Worm (Caenorhabditis elegans): ENCODE measurements around the gene cnc-9.

DNA sequence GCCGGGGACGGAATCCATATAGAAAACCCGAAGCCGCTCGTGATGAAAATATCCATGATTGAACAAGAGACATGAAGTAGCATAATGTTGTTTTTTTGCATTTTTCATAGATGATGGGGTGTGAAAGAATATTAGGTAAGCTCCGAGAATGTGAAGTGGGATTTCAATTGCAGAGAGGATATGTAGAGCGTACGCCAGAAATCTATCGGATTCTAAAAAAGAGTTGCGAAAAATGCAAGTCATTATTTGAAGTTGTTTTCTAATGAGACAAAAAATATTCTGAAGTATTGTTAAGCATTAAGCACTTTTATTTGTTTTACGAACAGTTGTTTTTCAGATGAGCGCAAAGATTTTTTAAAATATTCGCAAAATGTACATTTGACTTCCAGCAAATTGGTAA, 24.3 kb upstream of the cnc-9 start, which contains the start of gene F18E3.10:
- no peak for TF ChIP-seq snpc-4 (tag; optimal IDR thresholded peaks at IDR 0.05)
- no peak for TF ChIP-seq nhr-11 (tag; optimal IDR thresholded peaks at IDR 0.05)
- no peak for TF ChIP-seq nhr-76 (tag; optimal IDR thresholded peaks at IDR 0.05)
- no peak for TF ChIP-seq egl-27 (tag; optimal IDR thresholded peaks at IDR 0.05)
- TF ChIP-seq mxl-3 (GFP tag; optimal IDR thresholded peaks at IDR 0.05) = no peak
- no peak for TF ChIP-seq nhr-6 (tag; optimal IDR thresholded peaks at IDR 0.05)
- TF ChIP-seq daf-12 (tag; optimal IDR thresholded peaks at IDR 0.05) = no peak

Measured in whole organism, L4 larva.